Worm (Caenorhabditis elegans) whole organism, early embryonic: Measurements from ENCODE around the gene tmed-13.

Source experiments
- B0310.2 ChIP-seq: sonication (generic microtip); optimal IDR thresholded peaks from 2 replicates; lab custom pipeline; 2016; ENCODE audit warnings: mild to moderate bottlenecking, missing genetic modification characterization, missing compliant biosample characterization
- F13C5.2 ChIP-seq: sonication (generic microtip); optimal IDR thresholded peaks from 2 replicates; lab custom pipeline; 2017; ENCODE audit warnings: mild to moderate bottlenecking, missing genetic modification characterization, inconsistent platforms, missing compliant biosample characterization
- aly-1 ChIP-seq: sonication (generic microtip); optimal IDR thresholded peaks from 2 replicates; lab custom pipeline; 2016; ENCODE audit warnings: missing genetic modification characterization, missing compliant biosample characterization
- ama-1 ChIP-seq: fragments of 150-350 bp; optimal IDR thresholded peaks from 2 replicates; lab custom pipeline; 2014
- ceh-13 ChIP-seq: fragments of 200-800 bp; sonication (Bioruptor generic); optimal IDR thresholded peaks from 2 replicates; lab custom pipeline; 2018; ENCODE audit warnings: mild to moderate bottlenecking, missing genetic modification characterization, missing compliant biosample characterization
- ceh-36 ChIP-seq: sonication (generic microtip); optimal IDR thresholded peaks from 2 replicates; lab custom pipeline; 2016; ENCODE audit warnings: missing genetic modification characterization, inconsistent platforms, missing compliant biosample characterization
- ets-7 ChIP-seq: sonication (generic microtip); optimal IDR thresholded peaks from 2 replicates; lab custom pipeline; 2016; ENCODE audit warnings: missing genotype, missing genetic modification characterization, missing compliant biosample characterization
- flt-1 ChIP-seq: fragments of 200-800 bp; sonication (Bioruptor generic); IDR thresholded peaks from 2 replicates; pipeline ENCODE4 v1.3.6; 2022; ENCODE audit warnings: missing genetic modification characterization, missing compliant biosample characterization
- hmbx-1 ChIP-seq: sonication (generic microtip); optimal IDR thresholded peaks from 2 replicates; lab custom pipeline; 2016; ENCODE audit warnings: mild to moderate bottlenecking, missing genetic modification characterization, missing compliant biosample characterization
- hmg-4 ChIP-seq: fragments of 200-800 bp; sonication (Bioruptor generic); optimal IDR thresholded peaks from 2 replicates; lab custom pipeline; 2018; ENCODE audit warnings: mild to moderate bottlenecking, missing genetic modification characterization, missing compliant biosample characterization
- hnd-1 ChIP-seq: sonication (generic microtip); optimal IDR thresholded peaks from 2 replicates; lab custom pipeline; 2016; ENCODE audit warnings: missing genetic modification characterization, missing compliant biosample characterization
- pes-1 ChIP-seq: fragments of 200-800 bp; sonication (Bioruptor generic); IDR thresholded peaks from 2 replicates; pipeline ENCODE4 v1.3.6; 2022; ENCODE audit warnings: missing genetic modification reagents, missing genetic modification characterization, missing compliant biosample characterization
- scrt-1 ChIP-seq: fragments of 200-800 bp; sonication (Bioruptor generic); IDR thresholded peaks from 2 replicates; pipeline ENCODE4 v1.3.6; 2022; ENCODE audit warnings: missing genetic modification characterization, missing compliant biosample characterization
- sea-1 ChIP-seq: fragments of 200-800 bp; sonication (Bioruptor generic); conservative IDR thresholded peaks from 2 replicates; pipeline ENCODE4 v1.3.6; 2022; ENCODE audit warnings: missing genetic modification characterization, missing compliant biosample characterization
- tbx-11 ChIP-seq: fragments of 200-800 bp; sonication (Bioruptor generic); IDR thresholded peaks from 2 replicates; pipeline ENCODE4 v1.3.6; 2022; ENCODE audit warnings: missing genetic modification characterization, missing compliant biosample characterization
- tbx-37 ChIP-seq: fragments of 200-800 bp; sonication (Bioruptor generic); conservative IDR thresholded peaks from 2 replicates; pipeline ENCODE4 v1.3.6; 2022; ENCODE audit warnings: missing genetic modification reagents, missing genetic modification characterization, missing compliant biosample characterization
- tra-4 ChIP-seq: sonication (generic microtip); optimal IDR thresholded peaks from 2 replicates; lab custom pipeline; 2017; ENCODE audit warnings: missing genetic modification characterization, missing compliant biosample characterization

The tmed-13 gene

ce11 chrIV:6493299-6493698 lies 22.1 kb upstream of the tmed-13 start, which contains the start of gene Y73B6BL.44:
Gene Y73B6BL.44 (plus strand): TSS chrIV:6493599.
- TF ChIP-seq B0310.2 (no peak), scrt-1 (GFP tag; lab: Robert Waterston, UW) (no peak), hmg-4 (GFP tag; lab: Kevin White, UChicago) (no peak), hnd-1 (no peak), flt-1 (GFP tag; lab: Robert Waterston, UW) (no peak), tra-4 (tag; lab: Kevin White, UChicago) (no peak), pes-1 (GFP tag; lab: Robert Waterston, UW) (no peak), tbx-11 (no peak), ceh-13 (no peak), ceh-36 (tag; lab: Kevin White, UChicago) (no peak), sea-1 (GFP tag; lab: Robert Waterston, UW) (no peak)

DNA sequence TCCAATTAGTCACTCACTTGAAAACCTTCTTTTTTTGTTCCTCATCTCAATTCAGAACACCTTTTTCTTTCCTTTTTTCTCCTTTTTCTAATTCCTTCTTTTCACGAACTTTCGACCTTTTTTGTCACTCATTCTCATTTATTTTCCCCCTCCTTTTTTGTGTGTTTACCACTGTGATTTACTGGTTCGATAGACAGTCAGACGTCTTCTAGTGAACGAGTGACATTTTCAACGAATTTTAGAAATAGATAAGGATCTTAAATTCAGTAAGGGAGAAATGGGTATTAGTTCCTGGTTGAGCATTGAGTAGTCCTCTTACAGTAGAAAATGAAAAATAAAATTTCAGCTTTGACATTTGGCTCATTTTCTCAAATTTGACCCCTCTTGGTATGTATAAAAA lies 20.7 kb upstream of the tmed-13 start:
- TF ChIP-seq hnd-1 = no peak

DNA sequence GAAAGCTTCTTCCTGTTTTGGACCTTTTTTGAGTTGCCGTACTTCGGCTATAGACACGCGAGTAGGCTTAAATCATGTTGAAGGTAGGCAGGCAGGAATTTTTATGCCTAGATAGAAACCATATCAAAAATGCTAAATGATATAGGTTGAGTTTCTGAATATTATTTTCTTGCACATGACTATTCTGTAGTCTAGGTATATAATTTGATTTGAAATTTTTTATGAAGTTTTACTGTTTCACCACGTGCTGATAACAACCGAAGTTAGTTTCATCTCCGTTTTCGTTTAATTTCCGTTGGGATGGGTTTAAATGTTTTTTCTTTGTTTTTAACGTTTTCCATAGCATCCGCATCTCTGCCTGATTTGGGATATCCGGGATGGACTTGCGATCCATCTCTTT lies 15.9 kb upstream of the tmed-13 start, which contains the start of gene Y73B6BL.37:
Y73B6BL.37 (plus strand) TSS at position 301 of the 400 bp plus-strand sequence.
- no peak for TF ChIP-seq tra-4 (tag; lab: Kevin White, UChicago)
- no peak for TF ChIP-seq hmg-4 (GFP tag; lab: Kevin White, UChicago)
- TF ChIP-seq ceh-36 (tag; lab: Kevin White, UChicago) = no peak
- TF ChIP-seq ets-7 = no peak
- TF ChIP-seq flt-1 (GFP tag; lab: Robert Waterston, UW) = no peak
- TF ChIP-seq pes-1 (GFP tag; lab: Robert Waterston, UW) = no peak
- TF ChIP-seq F13C5.2 = no peak
- no peak for TF ChIP-seq sea-1 (GFP tag; lab: Robert Waterston, UW)
- no peak for TF ChIP-seq B0310.2
- TF ChIP-seq ceh-13 = no peak
- TF ChIP-seq hmbx-1 = no peak
- no peak for TF ChIP-seq tbx-11
- no peak for TF ChIP-seq aly-1 (tag; lab: Kevin White, UChicago)
- no peak for TF ChIP-seq scrt-1 (GFP tag; lab: Robert Waterston, UW)
- no peak for TF ChIP-seq hnd-1
- TF ChIP-seq tbx-37 (GFP tag; lab: Robert Waterston, UW) = no peak
- TF ChIP-seq ama-1 (lab: Kevin White, UChicago) = no peak

DNA sequence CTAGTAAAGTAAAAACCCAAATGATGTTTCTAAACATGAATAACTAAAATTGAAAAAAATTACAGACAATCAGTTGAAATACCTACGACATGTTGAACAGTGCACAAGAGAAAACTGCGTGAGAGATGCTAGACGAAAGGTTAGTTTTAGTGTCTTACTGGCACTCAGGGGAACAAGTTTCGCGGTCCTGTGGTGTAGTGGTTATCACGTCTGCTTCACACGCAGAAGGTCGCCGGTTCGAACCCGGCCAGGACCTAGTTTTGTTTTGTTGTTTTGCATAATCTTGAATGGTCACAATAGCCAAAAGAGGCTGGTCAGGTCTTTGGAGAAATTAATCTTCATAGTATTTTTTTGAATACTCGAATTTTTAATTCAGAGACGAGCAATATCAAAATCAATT lies 9.8 kb upstream of the tmed-13 start:
- no peak for TF ChIP-seq flt-1 (GFP tag; lab: Robert Waterston, UW)
- no peak for TF ChIP-seq ets-7
- TF ChIP-seq ceh-36 (tag; lab: Kevin White, UChicago) = no peak
- no peak for TF ChIP-seq hmbx-1
- no peak for TF ChIP-seq hnd-1
- no peak for TF ChIP-seq sea-1 (GFP tag; lab: Robert Waterston, UW)
- TF ChIP-seq tbx-37 (GFP tag; lab: Robert Waterston, UW) = peak; percentile 28; the same call in 1 of the 2 replicates
- no peak for TF ChIP-seq hmg-4 (GFP tag; lab: Kevin White, UChicago)
- TF ChIP-seq aly-1 (tag; lab: Kevin White, UChicago) = no peak
- TF ChIP-seq tbx-11 = no peak
- TF ChIP-seq ceh-13 = no peak
- peak; percentile 72 for TF ChIP-seq pes-1 (GFP tag; lab: Robert Waterston, UW)
- TF ChIP-seq ama-1 (lab: Kevin White, UChicago) = no peak
- no peak for TF ChIP-seq F13C5.2
- no peak for TF ChIP-seq tra-4 (tag; lab: Kevin White, UChicago)
- TF ChIP-seq B0310.2 = no peak
- TF ChIP-seq scrt-1 (GFP tag; lab: Robert Waterston, UW) = 0 out of 2 replicates have a peak, but pooled peaks have one; percentile 34

DNA sequence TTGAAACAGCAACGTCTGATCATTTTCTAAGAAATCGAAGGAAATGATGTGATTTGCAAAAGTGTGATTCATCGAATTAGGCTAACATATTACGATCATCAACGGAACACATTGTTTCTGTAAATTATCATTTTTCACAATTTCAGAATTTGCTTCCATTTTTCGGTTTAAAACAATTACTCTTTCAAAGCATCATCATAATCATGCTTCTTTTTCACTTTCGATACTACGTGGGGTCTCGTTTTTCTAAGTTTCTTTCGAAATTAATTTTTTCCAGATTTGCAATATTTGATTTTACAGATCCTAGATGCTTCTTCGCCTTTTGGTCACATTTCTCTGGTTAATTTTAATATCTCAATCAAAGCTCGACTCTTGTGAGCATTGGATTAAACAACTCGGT lies 9.0 kb upstream of the tmed-13 start, which contains the start of gene tyr-6:
tyr-6 (plus strand) TSS at position 301 of the 400 bp plus-strand sequence.
- no peak for TF ChIP-seq ama-1 (lab: Kevin White, UChicago)
- TF ChIP-seq tbx-37 (GFP tag; lab: Robert Waterston, UW) = no peak
- no peak for TF ChIP-seq hnd-1
- TF ChIP-seq ceh-36 (tag; lab: Kevin White, UChicago) = no peak
- TF ChIP-seq sea-1 (GFP tag; lab: Robert Waterston, UW) = no peak
- TF ChIP-seq B0310.2 = no peak
- no peak for TF ChIP-seq pes-1 (GFP tag; lab: Robert Waterston, UW)
- TF ChIP-seq tra-4 (tag; lab: Kevin White, UChicago) = no peak
- no peak for TF ChIP-seq hmbx-1
- TF ChIP-seq scrt-1 (GFP tag; lab: Robert Waterston, UW) = no peak
- no peak for TF ChIP-seq ets-7
- no peak for TF ChIP-seq ceh-13
- no peak for TF ChIP-seq tbx-11
- no peak for TF ChIP-seq hmg-4 (GFP tag; lab: Kevin White, UChicago)

ce11 chrIV:6474751-6475150 lies 3.6 kb upstream of the tmed-13 start:
- TF ChIP-seq F13C5.2 (peak; percentile 14), tbx-11 (no peak), tbx-37 (GFP tag; lab: Robert Waterston, UW) (no peak), ets-7 (no peak), hnd-1 (no peak), ceh-36 (tag; lab: Kevin White, UChicago) (no peak), hmbx-1 (no peak), B0310.2 (no peak)

DNA sequence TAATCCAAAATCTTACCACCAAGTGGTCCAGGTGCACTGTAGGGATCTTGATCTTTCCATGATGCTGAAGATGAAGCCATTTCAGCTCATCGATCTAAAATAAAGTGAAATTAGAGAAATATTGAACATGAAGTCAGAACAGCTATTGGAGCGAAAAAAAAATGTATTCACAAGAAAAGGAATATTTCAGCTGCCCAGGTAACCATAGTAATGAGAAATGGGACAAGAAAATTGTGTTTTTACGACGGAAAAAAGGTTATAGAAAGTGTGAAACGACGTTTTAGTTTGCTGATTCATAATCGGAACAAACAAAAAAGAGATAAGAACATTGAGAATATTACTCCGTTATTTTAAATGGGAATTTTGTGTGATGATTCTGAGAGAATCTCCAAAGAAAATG lies 2.0 kb upstream of the tmed-13 start, which contains the start of gene Y73B6BL.27:
Y73B6BL.27 (minus strand) TSS at position 101 of the 400 bp plus-strand sequence.
- TF ChIP-seq ama-1 (lab: Kevin White, UChicago) = no peak
- no peak for TF ChIP-seq tra-4 (tag; lab: Kevin White, UChicago)
- TF ChIP-seq F13C5.2 = no peak
- no peak for TF ChIP-seq flt-1 (GFP tag; lab: Robert Waterston, UW)
- TF ChIP-seq B0310.2 = no peak
- TF ChIP-seq ceh-36 (tag; lab: Kevin White, UChicago) = no peak
- TF ChIP-seq pes-1 (GFP tag; lab: Robert Waterston, UW) = no peak
- TF ChIP-seq hmg-4 (GFP tag; lab: Kevin White, UChicago) = no peak
- TF ChIP-seq sea-1 (GFP tag; lab: Robert Waterston, UW) = no peak
- TF ChIP-seq hmbx-1 = no peak
- TF ChIP-seq tbx-11 = no peak
- TF ChIP-seq scrt-1 (GFP tag; lab: Robert Waterston, UW) = no peak

DNA sequence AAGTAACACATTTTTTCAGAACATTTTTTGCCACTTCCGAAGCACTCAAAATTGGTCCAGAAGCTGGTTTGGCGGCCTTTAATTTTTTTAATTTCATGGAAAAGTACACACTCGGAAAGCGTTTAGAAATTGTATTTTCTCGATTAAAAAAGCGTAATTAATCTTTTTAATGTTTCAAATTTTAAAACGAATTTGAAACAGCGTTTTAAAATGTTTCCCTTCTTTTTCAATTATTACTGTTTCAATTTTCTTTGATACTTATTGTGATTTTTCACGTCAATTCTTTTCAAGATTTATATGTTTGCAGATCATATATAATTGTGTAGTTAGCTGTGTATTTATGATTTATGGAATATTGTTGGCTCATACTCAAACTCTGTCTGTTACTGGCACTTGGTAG lies 7.2 kb downstream of the tmed-13 start, which contains the start of gene acr-25:
acr-25 (plus strand) TSS at position 301 of the 400 bp plus-strand sequence.
- no peak for TF ChIP-seq tbx-37 (GFP tag; lab: Robert Waterston, UW)
- TF ChIP-seq ceh-13 = no peak
- TF ChIP-seq tbx-11 = no peak
- no peak for TF ChIP-seq hnd-1
- TF ChIP-seq aly-1 (tag; lab: Kevin White, UChicago) = no peak
- no peak for TF ChIP-seq ama-1 (lab: Kevin White, UChicago)
